Fruit fly (Drosophila melanogaster): ENCODE results near the gene CG6071.

The CG6071 gene

dm6 chr3L:11683819-11684521 is 38.1 kb upstream of the CG6071 start, which contains the start of gene Sugb (continued):
- TF ChIP-seq CG17186 (GFP tag; optimal IDR thresholded peaks at IDR 0.05) (no peak), CG11398 (GFP tag; optimal IDR thresholded peaks at IDR 0.05) (no peak), stwl (tag; optimal IDR thresholded peaks at IDR 0.05) (no peak), nerfin-2 (GFP tag; IDR thresholded peaks at IDR 0.05; ENCODE audit: partially characterized antibody) (no peak), sima (GFP tag; optimal IDR thresholded peaks at IDR 0.05) (no peak), CG8089 (GFP tag; optimal IDR thresholded peaks at IDR 0.05) (peak; percentile 4), ham (GFP tag; IDR thresholded peaks at IDR 0.05) (no peak; the same call in 1 of the 2 replicates), Atf3 (GFP tag; optimal IDR thresholded peaks at IDR 0.05) (peak; percentile 5), crc (GFP tag; optimal IDR thresholded peaks at IDR 0.05) (peak; percentile 38), z (GFP tag; IDR thresholded peaks at IDR 0.05) (no peak), CG5180 (GFP tag; optimal IDR thresholded peaks at IDR 0.05) (peak; percentile 86), CG7928 (GFP tag; optimal IDR thresholded peaks at IDR 0.05) (no peak), slbo (GFP tag; IDR thresholded peaks at IDR 0.05) (peak; percentile 80), CG12659 (GFP tag; optimal IDR thresholded peaks at IDR 0.05) (peak; percentile 65), Bgb (GFP tag; IDR thresholded peaks at IDR 0.05; ENCODE audit: partially characterized antibody) (peak; percentile 30; the same call in 1 of the 2 replicates), BEAF-32 (GFP tag; optimal IDR thresholded peaks at IDR 0.05) (peak; percentile 74), zen2 (GFP tag; IDR thresholded peaks at IDR 0.05; ENCODE audit: partially characterized antibody) (no peak; the same call in 2 of the 3 replicates), jigr1 (GFP tag; IDR thresholded peaks at IDR 0.05) (no peak), Hr78 (GFP tag; optimal IDR thresholded peaks at IDR 0.05) (no peak), luna (GFP tag; optimal IDR thresholded peaks at IDR 0.05) (no peak), NfI (GFP tag; optimal IDR thresholded peaks at IDR 0.05) (peak; percentile 59), psq (GFP tag; optimal IDR thresholded peaks at IDR 0.05) (no peak), CG3163 (GFP tag; optimal IDR thresholded peaks at IDR 0.05) (peak; percentile 55), prd (optimal IDR thresholded peaks at IDR 0.05) (no peak), prd (GFP tag; IDR thresholded peaks at IDR 0.05) (peak; percentile 70), so (GFP tag; IDR thresholded peaks at IDR 0.05) (no peak), sob (GFP tag; IDR thresholded peaks at IDR 0.05) (peak; percentile 79), ci (GFP tag; IDR thresholded peaks at IDR 0.05) (peak; percentile 73; the same call in 2 of the 3 replicates), CG4360 (GFP tag; IDR thresholded peaks at IDR 0.05) (no peak), HHEX (GFP tag; optimal IDR thresholded peaks at IDR 0.05) (peak; percentile 9), HLHmδ (GFP tag; optimal IDR thresholded peaks at IDR 0.05) (no peak), knrl (GFP tag; IDR thresholded peaks at IDR 0.05; ENCODE audit: partially characterized antibody) (peak; percentile 66; the same call in 1 of the 3 replicates), emc (GFP tag; optimal IDR thresholded peaks at IDR 0.05) (no peak), CG15011 (GFP tag; optimal IDR thresholded peaks at IDR 0.05) (peak; percentile 14), Adf1 (GFP tag; IDR thresholded peaks at IDR 0.05) (peak; percentile 44; the same call in 1 of the 2 replicates), mirr (GFP tag; optimal IDR thresholded peaks at IDR 0.05) (peak; percentile 61), CG13775 (GFP tag; optimal IDR thresholded peaks at IDR 0.05) (peak; percentile 63), mld (GFP tag; IDR thresholded peaks at IDR 0.05; ENCODE audit: partially characterized antibody) (no peak), CG6813 (GFP tag; optimal IDR thresholded peaks at IDR 0.05) (peak; percentile 42), CG30403 (GFP tag; optimal IDR thresholded peaks at IDR 0.05) (peak; percentile 79), CG12219 (GFP tag; optimal IDR thresholded peaks at IDR 0.05) (peak; percentile 14), zf30C (GFP tag; optimal IDR thresholded peaks at IDR 0.05) (no peak), Max (GFP tag; optimal IDR thresholded peaks at IDR 0.05) (no peak), Bteb2 (GFP tag; optimal IDR thresholded peaks at IDR 0.05) (peak; percentile 74), NC2β (GFP tag; optimal IDR thresholded peaks at IDR 0.05) (no peak), chn (GFP tag; optimal IDR thresholded peaks at IDR 0.05) (peak; percentile 34), bsh (GFP tag; optimal IDR thresholded peaks at IDR 0.05) (peak; percentile 37 to 65), lola (GFP tag; optimal IDR thresholded peaks at IDR 0.05) (peak in 1 of 3 experiments; percentile 5)
